Fruit fly (Drosophila melanogaster) whole organism, embryonic: ENCODE results near the gene Prp5.

ENCODE experiments used
- Asciz ChIP-seq: fragments of 200-800 bp; sonication (Bioruptor generic); optimal IDR thresholded peaks from 2 replicates; lab custom pipeline; 2017; ENCODE audit warnings: missing biosample characterization, mild to moderate bottlenecking, missing genetic modification characterization, missing genetic modification reagents
- Atf-2 ChIP-seq: fragments of 200-800 bp; sonication (Bioruptor generic); optimal IDR thresholded peaks from 2 replicates; lab custom pipeline; 2016; ENCODE audit warnings: missing biosample characterization, missing genetic modification characterization
- B-H1 ChIP-seq: fragments of 200-800 bp; sonication (Bioruptor generic); IDR thresholded peaks from 3 replicates; pipeline ENCODE4 v1.3.6; 2022; ENCODE audit warnings: missing biosample characterization, missing genetic modification characterization
- CG10209 ChIP-seq: fragments of 200-800 bp; sonication (Bioruptor generic); optimal IDR thresholded peaks from 3 replicates; lab custom pipeline; 2017; ENCODE audit warnings: missing biosample characterization, mild to moderate bottlenecking, missing genetic modification characterization, missing genetic modification reagents
- CG10267 ChIP-seq: fragments of 200-800 bp; sonication (Bioruptor generic); optimal IDR thresholded peaks from 2 replicates; lab custom pipeline; 2018; ENCODE audit warnings: missing biosample characterization, mild to moderate bottlenecking, missing genetic modification characterization, moderate library complexity
- CG10462 ChIP-seq: fragments of 200-800 bp; sonication (Bioruptor generic); optimal IDR thresholded peaks from 2 replicates; lab custom pipeline; 2016; ENCODE audit warnings: missing biosample characterization, missing genetic modification characterization
- CG10979 ChIP-seq: fragments of 200-800 bp; sonication (Bioruptor generic); optimal IDR thresholded peaks from 2 replicates; lab custom pipeline; 2018; ENCODE audit warnings: missing biosample characterization, mild to moderate bottlenecking, missing genetic modification characterization, moderate library complexity
- CG11398 ChIP-seq: fragments of 200-800 bp; sonication (Bioruptor generic); optimal IDR thresholded peaks from 2 replicates; lab custom pipeline; 2016; ENCODE audit warnings: missing biosample characterization, missing genetic modification characterization
- CG12659 ChIP-seq: fragments of 200-800 bp; sonication (Bioruptor generic); optimal IDR thresholded peaks from 3 replicates; lab custom pipeline; 2017; ENCODE audit warnings: mild to moderate bottlenecking, missing biosample characterization, missing genetic modification reagents, missing genetic modification characterization
- CG13624 ChIP-seq: fragments of 200-800 bp; sonication (Bioruptor generic); optimal IDR thresholded peaks from 2 replicates; lab custom pipeline; 2016; ENCODE audit warnings: missing biosample characterization, missing genetic modification characterization
- CG14014 ChIP-seq: fragments of 200-800 bp; sonication (Bioruptor generic); IDR thresholded peaks from 2 replicates; pipeline ENCODE4 v1.3.6; 2022; ENCODE audit warnings: missing biosample characterization, missing genetic modification characterization
- CG17361 ChIP-seq: fragments of 200-800 bp; sonication (Bioruptor generic); IDR thresholded peaks from 3 replicates; pipeline ENCODE4 v1.3.6; 2022; ENCODE audit warnings: missing biosample characterization, missing genetic modification characterization
- CG17802 ChIP-seq: fragments of 200-800 bp; sonication (Bioruptor generic); optimal IDR thresholded peaks from 2 replicates; lab custom pipeline; 2018; ENCODE audit warnings: missing biosample characterization, mild to moderate bottlenecking, missing genetic modification characterization, moderate library complexity
- CG2129 ChIP-seq: fragments of 200-800 bp; sonication (Bioruptor generic); IDR thresholded peaks from 2 replicates; pipeline ENCODE4 v1.3.6; 2022; ENCODE audit warnings: missing biosample characterization, missing genetic modification characterization; ENCODE audit not compliant: partially characterized antibody
- CG2202 ChIP-seq: fragments of 200-800 bp; sonication (Bioruptor generic); optimal IDR thresholded peaks from 2 replicates; lab custom pipeline; 2018; ENCODE audit warnings: missing biosample characterization, mild to moderate bottlenecking, missing genetic modification characterization
- CG3407 ChIP-seq: fragments of 200-800 bp; sonication (Bioruptor generic); optimal IDR thresholded peaks from 2 replicates; lab custom pipeline; 2018; ENCODE audit warnings: missing biosample characterization, mild to moderate bottlenecking, missing genetic modification characterization
- CG3726 ChIP-seq: fragments of 200-800 bp; sonication (Bioruptor generic); IDR thresholded peaks from 3 replicates; pipeline ENCODE4, ENCODE4 v1.3.6; 2022; ENCODE audit warnings: missing biosample characterization, missing genetic modification characterization
- CG3847 ChIP-seq: fragments of 200-800 bp; sonication (Bioruptor generic); IDR thresholded peaks from 2 replicates; pipeline ENCODE4 v1.3.6; 2022; ENCODE audit warnings: missing biosample characterization, missing genetic modification characterization
- CG43689 ChIP-seq: fragments of 200-800 bp; sonication (Bioruptor generic); IDR thresholded peaks from 2 replicates; pipeline ENCODE4 v1.3.6; 2022; ENCODE audit warnings: missing biosample characterization, missing genetic modification characterization
- CG4617 ChIP-seq: fragments of 200-800 bp; sonication (Bioruptor generic); optimal IDR thresholded peaks from 3 replicates; lab custom pipeline; 2016; ENCODE audit warnings: missing biosample characterization, missing genetic modification characterization, borderline replicate concordance
- CG4854 ChIP-seq: fragments of 200-800 bp; sonication (Bioruptor generic); optimal IDR thresholded peaks from 2 replicates; lab custom pipeline; 2016; ENCODE audit warnings: missing biosample characterization, missing genetic modification characterization, inconsistent platforms
- CG5245 ChIP-seq: fragments of 200-800 bp; sonication (Bioruptor generic); optimal IDR thresholded peaks from 3 replicates; lab custom pipeline; 2016; ENCODE audit warnings: missing biosample characterization, missing genetic modification characterization
- CG6254 ChIP-seq: fragments of 200-800 bp; sonication (Bioruptor generic); optimal IDR thresholded peaks from 3 replicates; lab custom pipeline; 2017; ENCODE audit warnings: mild to moderate bottlenecking, missing biosample characterization, missing genetic modification reagents, missing genetic modification characterization
- CG9215 ChIP-seq: fragments of 200-800 bp; sonication (Bioruptor generic); IDR thresholded peaks from 2 replicates; pipeline ENCODE4 v1.3.6; 2022; ENCODE audit warnings: missing biosample characterization, missing genetic modification characterization
- CG9437 ChIP-seq: fragments of 200-800 bp; sonication (Bioruptor generic); optimal IDR thresholded peaks from 2 replicates; lab custom pipeline; 2018; ENCODE audit warnings: missing biosample characterization, mild to moderate bottlenecking, missing genetic modification characterization
- CG9932 ChIP-seq: fragments of 200-800 bp; sonication (Bioruptor generic); IDR thresholded peaks from 2 replicates; pipeline ENCODE4 v1.3.6; 2022; ENCODE audit warnings: missing biosample characterization, missing genetic modification characterization
- H15 ChIP-seq: fragments of 200-800 bp; sonication (Bioruptor generic); IDR thresholded peaks from 3 replicates; pipeline ENCODE4 v1.3.6; 2022; ENCODE audit warnings: missing biosample characterization, missing genetic modification characterization
- HLH3B ChIP-seq: fragments of 200-800 bp; sonication (Bioruptor generic); IDR thresholded peaks from 2 replicates; pipeline ENCODE4 v1.3.6; 2022; ENCODE audit warnings: missing biosample characterization, missing genetic modification characterization
- Lhr ChIP-seq: fragments of 200-800 bp; sonication (Bioruptor generic); optimal IDR thresholded peaks from 3 replicates; lab custom pipeline; 2017; ENCODE audit warnings: mild to moderate bottlenecking, missing biosample characterization, missing genetic modification reagents, missing genetic modification characterization
- MTF-1 ChIP-seq: fragments of 200-800 bp; sonication (Bioruptor generic); optimal IDR thresholded peaks from 2 replicates; lab custom pipeline; 2018; ENCODE audit warnings: missing biosample characterization, mild to moderate bottlenecking, missing genetic modification characterization, borderline replicate concordance
- Mes4 ChIP-seq: fragments of 200-800 bp; sonication (Bioruptor generic); optimal IDR thresholded peaks from 2 replicates; lab custom pipeline; 2016; ENCODE audit warnings: missing biosample characterization, missing genetic modification characterization
- Neu2 ChIP-seq: fragments of 200-800 bp; sonication (Bioruptor generic); optimal IDR thresholded peaks from 3 replicates; lab custom pipeline; 2016; ENCODE audit warnings: missing biosample characterization, missing genetic modification characterization, borderline replicate concordance
- Nf-YA ChIP-seq: fragments of 200-800 bp; sonication (Bioruptor generic); IDR thresholded peaks from 2 replicates; pipeline ENCODE4 v1.3.6; 2022; ENCODE audit warnings: missing biosample characterization, missing genetic modification characterization
- Poxn ChIP-seq: fragments of 200-800 bp; sonication (Bioruptor generic); IDR thresholded peaks from 2 replicates; pipeline ENCODE4 v1.3.6; 2022; ENCODE audit warnings: missing biosample characterization, missing genetic modification characterization
- Six4 ChIP-seq: fragments of 200-800 bp; sonication (Bioruptor generic); optimal IDR thresholded peaks from 2 replicates; lab custom pipeline; 2016; ENCODE audit warnings: missing biosample characterization, missing genetic modification characterization
- Ssrp ChIP-seq: fragments of 200-800 bp; sonication (Bioruptor generic); optimal IDR thresholded peaks from 2 replicates; lab custom pipeline; 2018; ENCODE audit warnings: missing biosample characterization, mild to moderate bottlenecking, missing genetic modification characterization, moderate library complexity
- cad ChIP-seq: fragments of >200 bp; optimal IDR thresholded peaks from 2 replicates; lab custom pipeline; 2017; ENCODE audit warnings: missing biosample characterization, missing genetic modification characterization
- caup ChIP-seq: fragments of 200-800 bp; sonication (Bioruptor generic); optimal IDR thresholded peaks from 3 replicates; lab custom pipeline; 2017; ENCODE audit warnings: missing biosample characterization, mild to moderate bottlenecking, missing genetic modification characterization, moderate library complexity; ENCODE audit not compliant: severe bottlenecking
- cg ChIP-seq: fragments of 200-800 bp; sonication (Bioruptor generic); optimal IDR thresholded peaks from 3 replicates; lab custom pipeline; 2019; ENCODE audit warnings: missing biosample characterization, mild to moderate bottlenecking, missing genetic modification characterization, moderate library complexity
- crol ChIP-seq: fragments of 200-800 bp; sonication (Bioruptor generic); IDR thresholded peaks from 2 replicates; pipeline ENCODE4 v1.3.6; 2022; ENCODE audit warnings: missing biosample characterization, missing genetic modification characterization
- inv ChIP-seq: fragments of 200-800 bp; sonication (Bioruptor generic); IDR thresholded peaks from 2 replicates; pipeline ENCODE4 v1.3.6; 2022; ENCODE audit warnings: missing biosample characterization, missing genetic modification characterization; ENCODE audit not compliant: partially characterized antibody
- knrl ChIP-seq: fragments of 200-800 bp; sonication (Bioruptor generic); IDR thresholded peaks from 3 replicates; pipeline ENCODE4 v1.3.6; 2022; ENCODE audit warnings: missing biosample characterization, missing genetic modification characterization; ENCODE audit not compliant: partially characterized antibody
- sens ChIP-seq: fragments of 200-800 bp; sonication (Bioruptor generic); peaks from one replicate; lab custom pipeline; 2016; ENCODE audit warnings: missing biosample characterization, missing genetic modification characterization
- sens-2 ChIP-seq: fragments of 200-800 bp; sonication (Bioruptor generic); IDR thresholded peaks from 2 replicates; pipeline ENCODE4 v1.3.6; 2022; ENCODE audit warnings: missing biosample characterization, missing genetic modification characterization
- tap ChIP-seq: fragments of 200-800 bp; optimal IDR thresholded peaks from 3 replicates; lab custom pipeline; 2019; ENCODE audit warnings: missing biosample characterization, mild to moderate bottlenecking, missing genetic modification characterization, moderate library complexity
- toy ChIP-seq: fragments of 200-800 bp; sonication (Bioruptor generic); IDR thresholded peaks from 2 replicates; pipeline ENCODE4 v1.3.6; 2022; ENCODE audit warnings: missing biosample characterization, missing genetic modification characterization
- unpg ChIP-seq: fragments of 200-800 bp; sonication (Bioruptor generic); optimal IDR thresholded peaks from 3 replicates; lab custom pipeline; 2018; ENCODE audit warnings: missing biosample characterization, mild to moderate bottlenecking, missing genetic modification characterization, moderate library complexity
- vnd ChIP-seq: fragments of 200-800 bp; sonication (Bioruptor generic); IDR thresholded peaks from 3 replicates; pipeline ENCODE4 v1.3.6; 2022; ENCODE audit warnings: missing biosample characterization, missing genetic modification characterization; ENCODE audit not compliant: partially characterized antibody

Gene Prp5

dm6 chrX:15383513-15384373 is 38.8 kb downstream of the Prp5 start (continued):
- TF ChIP-seq cg (GFP tag; lab: Kevin White, UChicago) (peak; percentile 17), CG17361 (GFP tag; lab: Robert Waterston, UW) (peak; percentile 69), caup (GFP tag; lab: Kevin White, UChicago) (peak; percentile 45), CG9932 (GFP tag; lab: Robert Waterston, UW) (0 out of 2 replicates have a peak, but pooled peaks have one; percentile 29), Nf-YA (GFP tag; lab: Robert Waterston, UW) (peak; percentile 21; the same call in 1 of the 2 replicates), CG14014 (GFP tag; lab: Robert Waterston, UW) (peak; percentile 26; the same call in 1 of the 2 replicates), toy (no peak), CG6254 (peak; percentile 24), CG10462 (GFP tag; lab: Kevin White, UChicago) (no peak), CG3407 (GFP tag; lab: Kevin White, UChicago) (no peak), Atf-2 (GFP tag; lab: Kevin White, UChicago) (no peak), tap (tag; lab: Kevin White, UChicago) (peak; percentile 1), Mes4 (GFP tag; lab: Kevin White, UChicago) (no peak), B-H1 (GFP tag; lab: Robert Waterston, UW) (0 out of 3 replicates have a peak, but pooled peaks have one; percentile 17), CG2202 (tag; lab: Kevin White, UChicago) (no peak), CG12659 (peak; percentile 45), MTF-1 (no peak), CG4617 (GFP tag; lab: Kevin White, UChicago) (no peak), crol (no peak), cad (no peak), Lhr (GFP tag; lab: Kevin White, UChicago) (no peak), CG4854 (GFP tag; lab: Kevin White, UChicago) (no peak), Six4 (no peak), HLH3B (GFP tag; lab: Robert Waterston, UW) (peak; percentile 58), knrl (GFP tag; lab: Robert Waterston, UW) (no peak), CG11398 (GFP tag; lab: Kevin White, UChicago) (no peak), Poxn (GFP tag; lab: Robert Waterston, UW) (no peak), CG2129 (GFP tag; lab: Robert Waterston, UW) (no peak), CG3847 (GFP tag; lab: Robert Waterston, UW) (no peak), sens-2 (GFP tag; lab: Robert Waterston, UW) (no peak), CG10209 (peak; percentile 35), unpg (GFP tag; lab: Kevin White, UChicago) (peak; percentile 50), CG9215 (GFP tag; lab: Robert Waterston, UW) (peak; percentile 45; the same call in 1 of the 2 replicates), CG17802 (no peak), Ssrp (peak; percentile 48), CG5245 (GFP tag; lab: Kevin White, UChicago) (no peak), CG10267 (tag; lab: Kevin White, UChicago) (peak; percentile 49), sens (peak; percentile 69), CG3726 (no peak), CG43689 (GFP tag; lab: Robert Waterston, UW) (no peak), Neu2 (no peak), H15 (GFP tag; lab: Robert Waterston, UW) (0 out of 3 replicates have a peak, but pooled peaks have one; percentile 13), Asciz (GFP tag; lab: Kevin White, UChicago) (peak; percentile 47), CG9437 (peak; percentile 20), inv (GFP tag; lab: Robert Waterston, UW) (no peak), vnd (no peak), CG13624 (GFP tag; lab: Kevin White, UChicago) (no peak), CG10979 (tag; lab: Kevin White, UChicago) (peak; percentile 64)
